Worm (Caenorhabditis elegans) whole organism, early embryonic: ENCODE measurements around the gene hum-4.

ENCODE experiments used
- ama-1 ChIP-seq: fragments of 150-350 bp; optimal IDR thresholded peaks from 2 replicates; lab custom pipeline; 2014
- ceh-13 ChIP-seq: fragments of 200-800 bp; sonication (Bioruptor generic); optimal IDR thresholded peaks from 2 replicates; lab custom pipeline; 2018; ENCODE audit warnings: mild to moderate bottlenecking, missing genetic modification characterization, missing compliant biosample characterization
- ceh-36 ChIP-seq: sonication (generic microtip); optimal IDR thresholded peaks from 2 replicates; lab custom pipeline; 2016; ENCODE audit warnings: missing genetic modification characterization, inconsistent platforms, missing compliant biosample characterization
- ets-7 ChIP-seq: sonication (generic microtip); optimal IDR thresholded peaks from 2 replicates; lab custom pipeline; 2016; ENCODE audit warnings: missing genotype, missing genetic modification characterization, missing compliant biosample characterization
- flt-1 ChIP-seq: fragments of 200-800 bp; sonication (Bioruptor generic); IDR thresholded peaks from 2 replicates; pipeline ENCODE4 v1.3.6; 2022; ENCODE audit warnings: missing genetic modification characterization, missing compliant biosample characterization
- hmbx-1 ChIP-seq: sonication (generic microtip); optimal IDR thresholded peaks from 2 replicates; lab custom pipeline; 2016; ENCODE audit warnings: mild to moderate bottlenecking, missing genetic modification characterization, missing compliant biosample characterization
- scrt-1 ChIP-seq: fragments of 200-800 bp; sonication (Bioruptor generic); IDR thresholded peaks from 2 replicates; pipeline ENCODE4 v1.3.6; 2022; ENCODE audit warnings: missing genetic modification characterization, missing compliant biosample characterization
- sea-1 ChIP-seq: fragments of 200-800 bp; sonication (Bioruptor generic); conservative IDR thresholded peaks from 2 replicates; pipeline ENCODE4 v1.3.6; 2022; ENCODE audit warnings: missing genetic modification characterization, missing compliant biosample characterization
- tbx-11 ChIP-seq: fragments of 200-800 bp; sonication (Bioruptor generic); IDR thresholded peaks from 2 replicates; pipeline ENCODE4 v1.3.6; 2022; ENCODE audit warnings: missing genetic modification characterization, missing compliant biosample characterization
- tbx-37 ChIP-seq: fragments of 200-800 bp; sonication (Bioruptor generic); conservative IDR thresholded peaks from 2 replicates; pipeline ENCODE4 v1.3.6; 2022; ENCODE audit warnings: missing genetic modification reagents, missing genetic modification characterization, missing compliant biosample characterization

- TF ChIP-seq ceh-13 (GFP tag; lab: Kevin White, UChicago) = no peak
- TF ChIP-seq flt-1 (GFP tag; lab: Robert Waterston, UW) = no peak
- TF ChIP-seq ama-1 = no peak
- no peak for TF ChIP-seq sea-1 (GFP tag; lab: Robert Waterston, UW)
- no peak for TF ChIP-seq hmbx-1 (tag; lab: Kevin White, UChicago)
- no peak for TF ChIP-seq scrt-1
- no peak for TF ChIP-seq ceh-36 (tag; lab: Kevin White, UChicago)
- TF ChIP-seq ets-7 (tag; lab: Kevin White, UChicago) = no peak
- no peak for TF ChIP-seq tbx-37 (GFP tag; lab: Robert Waterston, UW)
- no peak for TF ChIP-seq tbx-11 (GFP tag; lab: Robert Waterston, UW)
Measured at ce11 chrX:11406784-11407183, 26.6 kb downstream of the hum-4 start.
